Worm (Caenorhabditis elegans): ENCODE data around the gene F38H4.5.

DNA sequence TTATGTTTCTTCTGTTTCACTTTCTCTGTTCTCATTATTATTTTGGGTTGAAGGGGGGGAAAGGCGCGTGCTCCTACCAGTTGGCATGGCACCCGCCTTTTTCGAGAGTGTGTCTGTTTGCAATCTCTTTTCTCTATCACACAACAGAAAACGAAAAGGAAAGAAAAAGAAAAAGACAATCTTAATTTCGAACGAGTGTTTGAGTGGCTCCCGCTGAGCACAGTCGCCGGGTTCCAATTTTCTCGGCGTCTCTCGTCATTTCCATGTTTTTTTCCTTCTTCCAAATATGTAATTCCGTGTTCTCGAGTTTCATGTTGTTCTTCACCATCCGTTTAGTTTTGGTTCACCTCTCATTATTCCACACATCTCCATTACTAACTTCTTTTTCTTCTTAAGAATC is 9.9 kb upstream of the F38H4.5 start, which contains the start of gene F38H4.3:
- TF ChIP-seq nhr-237 (tag; optimal IDR thresholded peaks at IDR 0.05) (no peak), php-3 (GFP tag; IDR thresholded peaks at IDR 0.05) (no peak), rbr-2 (tag; optimal IDR thresholded peaks at IDR 0.05) (no peak), jun-1 (tag; optimal IDR thresholded peaks at IDR 0.05) (no peak), aha-1 (tag) (no peak), ztf-11 (tag; optimal IDR thresholded peaks at IDR 0.05) (no peak), unc-39 (tag; optimal IDR thresholded peaks at IDR 0.05) (no peak), ama-1 (optimal IDR thresholded peaks at IDR 0.05) (no peak), pha-4 (GFP tag; IDR thresholded peaks at IDR 0.05) (no peak), pha-4 (tag; optimal IDR thresholded peaks at IDR 0.05) (no peak), fos-1 (tag; optimal IDR thresholded peaks at IDR 0.05) (no peak), tag-97 (GFP tag; IDR thresholded peaks at IDR 0.05) (no peak), nhr-11 (tag; optimal IDR thresholded peaks at IDR 0.05) (no peak), Y105C5A.15 (GFP tag; IDR thresholded peaks at IDR 0.05) (no peak)

Data from whole organism, L4 larva.